Worm (Caenorhabditis elegans): ENCODE data around the gene Y97E10AL.1.

- TF ChIP-seq mxl-2 (GFP tag; conservative IDR thresholded peaks at IDR 0.05) (no peak), ceh-28 (tag; optimal IDR thresholded peaks at IDR 0.05) (no peak), snpc-4 (tag; optimal IDR thresholded peaks at IDR 0.05) (no peak), sdz-12 (GFP tag; optimal IDR thresholded peaks at IDR 0.05) (no peak)
Measured at ce11 chrV:7995878-7996277, 9.9 kb downstream of the Y97E10AL.1 start, which contains the start of gene Y97E10AR.2.

All from whole organism, L4 larva.